Fruit fly (Drosophila melanogaster): ENCODE measurements around the gene Unc-76.

The Unc-76 gene

dm6 chrX:2134226-2134880 is 53.9 kb downstream of the Unc-76 start (continued):
- no peak for TF ChIP-seq CG7928 (GFP tag; optimal IDR thresholded peaks at IDR 0.05)
- no peak for TF ChIP-seq CG6791 (GFP tag; IDR thresholded peaks at IDR 0.05; ENCODE audit: partially characterized antibody)
- TF ChIP-seq fru (optimal IDR thresholded peaks at IDR 0.05): no peak
- TF ChIP-seq dimm (GFP tag; IDR thresholded peaks at IDR 0.05): 0 out of 2 replicates have a peak, but pooled peaks have one; percentile 6
- TF ChIP-seq Mad (GFP tag; optimal IDR thresholded peaks at IDR 0.05): peak; percentile 51
- peak; percentile 66 for TF ChIP-seq CG8388 (GFP tag; optimal IDR thresholded peaks at IDR 0.05)
- no peak for TF ChIP-seq unc-4 (GFP tag; IDR thresholded peaks at IDR 0.05; ENCODE audit: partially characterized antibody)
- peak; percentile 50 for TF ChIP-seq CG3281 (GFP tag; optimal IDR thresholded peaks at IDR 0.05)
- peak; percentile 50 for TF ChIP-seq CG12299 (tag; optimal IDR thresholded peaks at IDR 0.05)
- TF ChIP-seq knrl (GFP tag; IDR thresholded peaks at IDR 0.05; ENCODE audit: partially characterized antibody): no peak
- peak; percentile 26 for TF ChIP-seq run (tag; optimal IDR thresholded peaks at IDR 0.05)
- peak; percentile 24; the same call in 1 of the 2 replicates for TF ChIP-seq CG11085 (GFP tag; IDR thresholded peaks at IDR 0.05)
- no peak for TF ChIP-seq dati (GFP tag; IDR thresholded peaks at IDR 0.05)
- TF ChIP-seq Myb (GFP tag; optimal IDR thresholded peaks at IDR 0.05): peak; percentile 24
- TF ChIP-seq nerfin-2 (GFP tag; IDR thresholded peaks at IDR 0.05; ENCODE audit: partially characterized antibody): no peak
- peak; percentile 79 for TF ChIP-seq phol (tag; optimal IDR thresholded peaks at IDR 0.05)
- TF ChIP-seq lbe (GFP tag; optimal IDR thresholded peaks at IDR 0.05): peak; percentile 89
- TF ChIP-seq CG9876 (GFP tag; optimal IDR thresholded peaks at IDR 0.05): no peak
- peak; percentile 42 for TF ChIP-seq CG12155 (GFP tag; optimal IDR thresholded peaks at IDR 0.05)
- TF ChIP-seq Stat92E (GFP tag; optimal IDR thresholded peaks at IDR 0.05): no peak
- peak; percentile 17 for TF ChIP-seq CrebB (tag; optimal IDR thresholded peaks at IDR 0.05)
- peak; percentile 86 for TF ChIP-seq CG1603 (tag; optimal IDR thresholded peaks at IDR 0.05)
- TF ChIP-seq ap (GFP tag; IDR thresholded peaks at IDR 0.05): no peak; the same call in 1 of the 2 replicates
- TF ChIP-seq sug (tag; optimal IDR thresholded peaks at IDR 0.05): no peak
- 0 out of 2 replicates have a peak, but pooled peaks have one; percentile 33 for TF ChIP-seq sim (GFP tag; IDR thresholded peaks at IDR 0.05)
- TF ChIP-seq sc (optimal IDR thresholded peaks at IDR 0.05): no peak
- TF ChIP-seq sc (GFP tag; optimal IDR thresholded peaks at IDR 0.05): peak; percentile 60
- peak; percentile 8 for TF ChIP-seq CG11398 (GFP tag; optimal IDR thresholded peaks at IDR 0.05)
- peak; percentile 68 for TF ChIP-seq Ptx1 (GFP tag; IDR thresholded peaks at IDR 0.05)
- TF ChIP-seq CG1647 (GFP tag; optimal IDR thresholded peaks at IDR 0.05): no peak
- peak; percentile 66 for TF ChIP-seq CG6813 (GFP tag; optimal IDR thresholded peaks at IDR 0.05)
- TF ChIP-seq CG7987 (GFP tag; optimal IDR thresholded peaks at IDR 0.05): no peak
- peak; percentile 65 for TF ChIP-seq CG6689 (GFP tag; IDR thresholded peaks at IDR 0.05)
- peak; percentile 66 for TF ChIP-seq CG16815 (GFP tag; optimal IDR thresholded peaks at IDR 0.05)
- TF ChIP-seq gfzf (GFP tag; optimal IDR thresholded peaks at IDR 0.05): no peak
- TF ChIP-seq CG9727 (GFP tag; optimal IDR thresholded peaks at IDR 0.05): peak; percentile 64
- TF ChIP-seq Fer1 (GFP tag; optimal IDR thresholded peaks at IDR 0.05): peak; percentile 67
- TF ChIP-seq CG16813 (GFP tag; IDR thresholded peaks at IDR 0.05; ENCODE audit: partially characterized antibody): no peak
- TF ChIP-seq CG17359 (tag; optimal IDR thresholded peaks at IDR 0.05): peak; percentile 79
- TF ChIP-seq ftz-f1 (GFP tag; optimal IDR thresholded peaks at IDR 0.05): no peak
- TF ChIP-seq pzg (GFP tag; optimal IDR thresholded peaks at IDR 0.05): no peak
- 0 out of 3 replicates have a peak, but pooled peaks have one; percentile 23 for TF ChIP-seq gce (GFP tag; IDR thresholded peaks at IDR 0.05)
- no peak for TF ChIP-seq HmgD (GFP tag; optimal IDR thresholded peaks at IDR 0.05)
- TF ChIP-seq fd64A (GFP tag; optimal IDR thresholded peaks at IDR 0.05): peak; percentile 36
- no peak for TF ChIP-seq Ravus (GFP tag; IDR thresholded peaks at IDR 0.05)
- TF ChIP-seq ems (GFP tag; optimal IDR thresholded peaks at IDR 0.05): peak; percentile 54
- no peak for TF ChIP-seq Adf1 (GFP tag; IDR thresholded peaks at IDR 0.05)
- peak; percentile 73 for TF ChIP-seq zfh1 (GFP tag; IDR thresholded peaks at IDR 0.05)
- peak; percentile 72 for TF ChIP-seq grau (tag; optimal IDR thresholded peaks at IDR 0.05)
- peak; percentile 54 for TF ChIP-seq Hr3 (GFP tag; optimal IDR thresholded peaks at IDR 0.05)
